Fruit fly (Drosophila melanogaster) whole organism, adult: ENCODE data around the gene Nemp.

Experiments used
- CG11617 ChIP-seq: fragments of 200-800 bp; sonication (Bioruptor generic); optimal IDR thresholded peaks from 2 replicates; lab custom pipeline; 2017; ENCODE audit warnings: mild to moderate bottlenecking, missing biosample characterization, missing genetic modification reagents, missing genetic modification characterization
- CG12768 ChIP-seq: fragments of 200-800 bp; sonication (Bioruptor generic); optimal IDR thresholded peaks from 2 replicates; lab custom pipeline; 2017; ENCODE audit warnings: missing biosample characterization, missing genetic modification characterization, mild to moderate bottlenecking, moderate library complexity, missing genetic modification reagents
- CG14711 ChIP-seq: fragments of 200-800 bp; sonication (Bioruptor generic); optimal IDR thresholded peaks from 2 replicates; lab custom pipeline; 2018; ENCODE audit warnings: missing biosample characterization, mild to moderate bottlenecking, missing genetic modification characterization, moderate library complexity
- CG1620 ChIP-seq: fragments of 200-800 bp; sonication (Bioruptor generic); optimal IDR thresholded peaks from 2 replicates; lab custom pipeline; 2016; ENCODE audit warnings: missing biosample characterization, missing genetic modification characterization
- CG33017 ChIP-seq: fragments of 200-800 bp; sonication (Bioruptor generic); optimal IDR thresholded peaks from 2 replicates; lab custom pipeline; 2018; ENCODE audit warnings: missing biosample characterization, mild to moderate bottlenecking, missing genetic modification characterization, moderate library complexity
- CG5204 ChIP-seq: fragments of 200-800 bp; sonication (Bioruptor generic); optimal IDR thresholded peaks from 2 replicates; lab custom pipeline; 2016; ENCODE audit warnings: missing biosample characterization, missing genetic modification characterization
- CG7045 ChIP-seq: fragments of 200-800 bp; sonication (Bioruptor generic); optimal IDR thresholded peaks from 2 replicates; lab custom pipeline; 2017; ENCODE audit warnings: missing biosample characterization, mild to moderate bottlenecking, missing genetic modification characterization
- Clk ChIP-seq: fragments of 200-800 bp; sonication (Bioruptor generic); optimal IDR thresholded peaks from 2 replicates; lab custom pipeline; 2017; ENCODE audit warnings: missing biosample characterization, missing genetic modification characterization
- Crg-1 ChIP-seq: fragments of 200-800 bp; sonication (Bioruptor generic); optimal IDR thresholded peaks from 2 replicates; lab custom pipeline; 2016; ENCODE audit warnings: missing biosample characterization, missing genetic modification characterization
- Hr96 ChIP-seq: fragments of 200-800 bp; sonication (Bioruptor generic); optimal IDR thresholded peaks from 2 replicates; lab custom pipeline; 2016; ENCODE audit warnings: missing biosample characterization, missing genetic modification characterization
- Mnt ChIP-seq: fragments of 200-800 bp; sonication (Bioruptor generic); optimal IDR thresholded peaks from 2 replicates; lab custom pipeline; 2016; ENCODE audit warnings: missing biosample characterization, mild to moderate bottlenecking, missing genetic modification characterization
- bab1 ChIP-seq: fragments of 200-800 bp; sonication (Bioruptor generic); optimal IDR thresholded peaks from 3 replicates; lab custom pipeline; 2019; ENCODE audit warnings: missing biosample characterization, mild to moderate bottlenecking, missing genetic modification characterization, moderate library complexity
- cic ChIP-seq: fragments of 200-800 bp; sonication (Bioruptor generic); optimal IDR thresholded peaks from 2 replicates; lab custom pipeline; 2017; ENCODE audit warnings: missing biosample characterization, mild to moderate bottlenecking, missing genetic modification characterization, moderate library complexity
- cnc ChIP-seq, 2 experiments: fragments of >200 bp; optimal IDR thresholded peaks; 2 replicates each; lab custom pipeline; 2017
- kay ChIP-seq: fragments of 200-800 bp; sonication (Bioruptor generic); peaks from one replicate; lab custom pipeline; 2016; ENCODE audit warnings: missing biosample characterization, missing genetic modification characterization, borderline replicate concordance
- ovo ChIP-seq: fragments of 200-800 bp; sonication (Bioruptor generic); optimal IDR thresholded peaks from 2 replicates; lab custom pipeline; 2016; ENCODE audit warnings: missing biosample characterization, missing genetic modification characterization
- pad ChIP-seq: fragments of 200-800 bp; sonication (Bioruptor generic); optimal IDR thresholded peaks from 3 replicates; lab custom pipeline; 2017; ENCODE audit warnings: missing biosample characterization, missing genetic modification characterization, mild to moderate bottlenecking, moderate library complexity, missing genetic modification reagents
- tj ChIP-seq: fragments of 200-800 bp; sonication (Bioruptor generic); optimal IDR thresholded peaks from 3 replicates; lab custom pipeline; 2017; ENCODE audit warnings: missing biosample characterization, mild to moderate bottlenecking, missing genetic modification characterization, moderate library complexity
- toe ChIP-seq: fragments of 200-800 bp; sonication (Bioruptor generic); optimal IDR thresholded peaks from 2 replicates; lab custom pipeline; 2016; ENCODE audit warnings: missing biosample characterization, missing genetic modification characterization

The Nemp gene

dm6 chrX:16674538-16674937 lies 19.7 kb upstream of the Nemp start:
- TF ChIP-seq CG7045 (GFP tag; lab: Kevin White, UChicago) (no peak), Mnt (GFP tag; lab: Kevin White, UChicago) (no peak), cnc (optimal IDR thresholded peaks at IDR 0.05; lab: Kevin White, UChicago) (no peak), Hr96 (GFP tag; lab: Kevin White, UChicago) (no peak), pad (GFP tag; lab: Kevin White, UChicago) (no peak), Clk (GFP tag; lab: Kevin White, UChicago) (no peak), CG33017 (tag; lab: Kevin White, UChicago) (no peak), CG5204 (GFP tag; lab: Kevin White, UChicago) (no peak)

- no peak for TF ChIP-seq Crg-1 (GFP tag; lab: Kevin White, UChicago)
- TF ChIP-seq cnc (optimal IDR thresholded peaks at IDR 0.05; lab: Kevin White, UChicago) = no peak
Measured at dm6 chrX:16672904-16673303, 18.1 kb upstream of the Nemp start.

- TF ChIP-seq Clk (GFP tag; lab: Kevin White, UChicago) (no peak), CG14711 (peak; percentile 39), pad (GFP tag; lab: Kevin White, UChicago) (peak; percentile 9)
Measured at dm6 chrX:16670691-16671481, 16.1 kb upstream of the Nemp start.

- TF ChIP-seq kay (GFP tag; lab: Kevin White, UChicago) (peak; percentile 28), ovo (GFP tag; lab: Kevin White, UChicago) (no peak)
Measured at dm6 chrX:16670262-16670661, 15.4 kb upstream of the Nemp start.

- TF ChIP-seq pad (GFP tag; lab: Kevin White, UChicago) = no peak
- no peak for TF ChIP-seq bab1 (GFP tag; lab: Kevin White, UChicago)
- TF ChIP-seq CG14711 = no peak
- TF ChIP-seq Crg-1 (GFP tag; lab: Kevin White, UChicago) = no peak
- no peak for TF ChIP-seq CG1620 (GFP tag; lab: Kevin White, UChicago)
- TF ChIP-seq CG33017 (tag; lab: Kevin White, UChicago) = no peak
- TF ChIP-seq Mnt (GFP tag; lab: Kevin White, UChicago) = no peak
- TF ChIP-seq CG11617 (GFP tag; lab: Kevin White, UChicago) = no peak
Measured at dm6 chrX:16669849-16670248, 15.0 kb upstream of the Nemp start.

- TF ChIP-seq Hr96 (GFP tag; lab: Kevin White, UChicago) = peak; percentile 3
- TF ChIP-seq kay (GFP tag; lab: Kevin White, UChicago) = no peak
- no peak for TF ChIP-seq Clk (GFP tag; lab: Kevin White, UChicago)
- TF ChIP-seq bab1 (GFP tag; lab: Kevin White, UChicago) = no peak
- no peak for TF ChIP-seq CG11617 (GFP tag; lab: Kevin White, UChicago)
- no peak for TF ChIP-seq CG33017 (tag; lab: Kevin White, UChicago)
- TF ChIP-seq CG5204 (GFP tag; lab: Kevin White, UChicago) = no peak
- no peak for TF ChIP-seq cnc (optimal IDR thresholded peaks at IDR 0.05; lab: Kevin White, UChicago)
- no peak for TF ChIP-seq CG7045 (GFP tag; lab: Kevin White, UChicago)
Measured at dm6 chrX:16664405-16665064, 9.7 kb upstream of the Nemp start, which contains the start of gene CG15865. TSS of gene CG15865 (minus strand) at chrX:16664455.

- TF ChIP-seq kay (GFP tag; lab: Kevin White, UChicago) = no peak
- no peak for TF ChIP-seq tj (GFP tag; lab: Kevin White, UChicago)
- TF ChIP-seq toe (GFP tag; lab: Kevin White, UChicago) = no peak
- no peak for TF ChIP-seq Mnt (GFP tag; lab: Kevin White, UChicago)
- no peak for TF ChIP-seq Hr96 (GFP tag; lab: Kevin White, UChicago)
- no peak for TF ChIP-seq CG14711
- TF ChIP-seq CG7045 (GFP tag; lab: Kevin White, UChicago) = no peak
- TF ChIP-seq CG12768 (GFP tag; lab: Kevin White, UChicago) = no peak
- TF ChIP-seq CG5204 (GFP tag; lab: Kevin White, UChicago) = no peak
- TF ChIP-seq CG33017 (tag; lab: Kevin White, UChicago) = no peak
- no peak for TF ChIP-seq cic
Measured at dm6 chrX:16660632-16661031, 5.8 kb upstream of the Nemp start.
